Worm (Caenorhabditis elegans): ENCODE data around the gene F22B5.4.

DNA sequence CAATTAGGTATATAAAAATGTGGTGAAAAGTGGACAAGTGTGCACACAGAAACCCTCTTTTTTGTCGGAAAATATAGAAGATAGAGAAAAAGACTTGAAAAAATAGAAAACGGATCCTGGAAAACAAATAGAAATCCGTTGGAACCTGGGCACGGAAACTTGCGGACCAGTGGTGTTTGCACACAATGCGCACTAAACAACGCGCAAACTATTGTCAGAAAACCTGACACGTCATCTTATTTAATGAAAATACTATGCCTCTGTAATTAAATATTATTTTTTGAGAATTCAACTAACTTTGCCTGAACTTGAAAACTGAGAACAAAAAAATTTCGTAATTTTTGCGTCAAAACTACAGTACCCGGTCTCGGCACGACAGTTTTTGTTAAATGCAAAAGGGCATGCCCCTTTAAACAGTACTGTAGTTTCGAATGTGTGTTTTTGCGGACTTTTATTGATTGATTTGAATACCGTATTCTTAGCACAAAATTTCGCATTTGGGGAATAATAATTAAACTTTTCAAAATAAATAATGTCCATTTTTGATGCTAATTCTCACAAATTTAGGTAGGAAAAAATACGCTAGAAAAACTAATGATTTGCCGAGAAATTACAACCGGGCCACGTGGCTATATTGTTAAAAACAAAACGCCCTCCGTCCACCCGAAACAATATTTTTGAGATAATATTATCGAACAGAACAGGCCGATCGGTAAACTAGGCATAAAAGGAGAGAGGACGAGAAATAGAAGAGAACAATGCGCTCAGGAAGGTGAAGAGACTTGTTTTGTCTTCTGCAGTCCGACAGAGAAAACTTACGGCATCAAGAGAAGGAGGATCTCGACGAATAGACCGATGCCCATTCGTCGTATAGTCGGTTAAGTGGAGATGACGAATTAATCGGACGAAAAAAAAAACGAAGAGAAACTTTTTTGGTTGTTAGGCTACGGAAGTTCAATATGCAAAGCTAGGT lies 20.3 kb upstream of the F22B5.4 start:
- TF ChIP-seq flt-1 (GFP tag; IDR thresholded peaks at IDR 0.05) (no peak), ama-1 (optimal IDR thresholded peaks at IDR 0.05) (no peak), pes-1 (GFP tag; IDR thresholded peaks at IDR 0.05) (no peak), sea-1 (GFP tag; conservative IDR thresholded peaks at IDR 0.05) (no peak), ets-7 (tag; optimal IDR thresholded peaks at IDR 0.05) (no peak), aly-1 (tag; optimal IDR thresholded peaks at IDR 0.05) (no peak), tra-4 (tag; optimal IDR thresholded peaks at IDR 0.05) (no peak), F13C5.2 (tag; optimal IDR thresholded peaks at IDR 0.05) (no peak), scrt-1 (GFP tag; IDR thresholded peaks at IDR 0.05) (no peak), ceh-13 (GFP tag; optimal IDR thresholded peaks at IDR 0.05) (no peak), ceh-36 (tag; optimal IDR thresholded peaks at IDR 0.05) (no peak)
